Fruit fly (Drosophila melanogaster) whole organism, prepupa: Measurements from ENCODE around the gene CG14259.

Source experiments
- CG10631 ChIP-seq: fragments of 200-800 bp; sonication (Bioruptor generic); optimal IDR thresholded peaks from 2 replicates; lab custom pipeline; 2016; ENCODE audit warnings: missing biosample characterization, missing genetic modification characterization
- CG10669 ChIP-seq: fragments of 200-800 bp; sonication (Bioruptor generic); optimal IDR thresholded peaks from 3 replicates; lab custom pipeline; 2018; ENCODE audit warnings: missing biosample characterization, mild to moderate bottlenecking, missing genetic modification characterization, moderate library complexity
- CG11294 ChIP-seq: fragments of 200-800 bp; sonication (Bioruptor generic); IDR thresholded peaks from 2 replicates; pipeline ENCODE4 v1.3.6; 2022; ENCODE audit warnings: missing biosample characterization, missing genetic modification characterization
- CG15336 ChIP-seq: fragments of 200-800 bp; sonication (Bioruptor generic); IDR thresholded peaks from 2 replicates; pipeline ENCODE4 v1.3.6; 2022; ENCODE audit warnings: missing biosample characterization, missing genetic modification characterization
- CG1621 ChIP-seq: fragments of 200-800 bp; sonication (Bioruptor generic); optimal IDR thresholded peaks from 3 replicates; lab custom pipeline; 2018; ENCODE audit warnings: missing biosample characterization, mild to moderate bottlenecking, missing genetic modification characterization
- CG16779 ChIP-seq: fragments of 200-800 bp; sonication (Bioruptor generic); optimal IDR thresholded peaks from 3 replicates; lab custom pipeline; 2017; ENCODE audit warnings: missing biosample characterization, mild to moderate bottlenecking, missing genetic modification characterization
- CG3032 ChIP-seq: fragments of 200-800 bp; optimal IDR thresholded peaks from 2 replicates; lab custom pipeline; 2019; ENCODE audit warnings: missing biosample characterization, mild to moderate bottlenecking, missing genetic modification characterization, moderate library complexity
- CG31627 ChIP-seq: fragments of 200-800 bp; sonication (Bioruptor generic); optimal IDR thresholded peaks from 3 replicates; lab custom pipeline; 2016; ENCODE audit warnings: missing biosample characterization, missing genetic modification characterization
- CG32006 ChIP-seq: fragments of 200-800 bp; sonication (Bioruptor generic); optimal IDR thresholded peaks from 3 replicates; lab custom pipeline; 2017; ENCODE audit warnings: missing biosample characterization, mild to moderate bottlenecking, missing genetic modification characterization
- CG3919 ChIP-seq: fragments of 200-800 bp; sonication (Bioruptor generic); optimal IDR thresholded peaks from 3 replicates; lab custom pipeline; 2016; ENCODE audit warnings: missing biosample characterization, missing genetic modification characterization
- CG4318 ChIP-seq: fragments of 200-800 bp; sonication (Bioruptor generic); optimal IDR thresholded peaks from 3 replicates; lab custom pipeline; 2017; ENCODE audit warnings: missing biosample characterization, mild to moderate bottlenecking, missing genetic modification characterization
- CG6163 ChIP-seq: fragments of 200-800 bp; sonication (Bioruptor generic); IDR thresholded peaks from 3 replicates; pipeline ENCODE4 v1.3.6; 2022; ENCODE audit warnings: missing biosample characterization, missing genetic modification characterization
- CG6276 ChIP-seq: fragments of 200-800 bp; sonication (Bioruptor generic); optimal IDR thresholded peaks from 2 replicates; lab custom pipeline; 2017; ENCODE audit warnings: missing biosample characterization, mild to moderate bottlenecking, missing genetic modification characterization
- CG6808 ChIP-seq: fragments of 200-800 bp; sonication (Bioruptor generic); optimal IDR thresholded peaks from 3 replicates; lab custom pipeline; 2017; ENCODE audit warnings: missing biosample characterization, missing genetic modification characterization, mild to moderate bottlenecking, moderate library complexity, missing genetic modification reagents
- CG7368 ChIP-seq: fragments of 200-800 bp; sonication (Bioruptor generic); optimal IDR thresholded peaks from 3 replicates; lab custom pipeline; 2016; ENCODE audit warnings: missing biosample characterization, missing genetic modification characterization
- CG8119 ChIP-seq: fragments of 200-800 bp; sonication (Bioruptor generic); IDR thresholded peaks from 3 replicates; pipeline ENCODE4 v1.3.6; 2022; ENCODE audit warnings: missing biosample characterization, missing genetic modification characterization
- CG8319 ChIP-seq: fragments of 200-800 bp; sonication (Bioruptor generic); optimal IDR thresholded peaks from 3 replicates; lab custom pipeline; 2016; ENCODE audit warnings: missing biosample characterization, missing genetic modification characterization
- Eip75B ChIP-seq: fragments of 200-800 bp; sonication (Bioruptor generic); optimal IDR thresholded peaks from 3 replicates; lab custom pipeline; 2016; ENCODE audit warnings: missing biosample characterization, missing genetic modification characterization
- Eip93F ChIP-seq: fragments of 200-800 bp; sonication (Bioruptor generic); optimal IDR thresholded peaks from 2 replicates; lab custom pipeline; 2016; ENCODE audit warnings: missing biosample characterization, mild to moderate bottlenecking, missing genetic modification characterization
- Ets21C ChIP-seq: fragments of 200-800 bp; sonication (Bioruptor generic); optimal IDR thresholded peaks from 3 replicates; lab custom pipeline; 2016; ENCODE audit warnings: missing biosample characterization, missing genetic modification characterization
- Ets96B ChIP-seq: fragments of 200-800 bp; optimal IDR thresholded peaks from 2 replicates; lab custom pipeline; 2019; ENCODE audit warnings: missing biosample characterization, mild to moderate bottlenecking, missing genetic modification characterization, moderate library complexity
- Gug ChIP-seq: fragments of 200-800 bp; sonication (Bioruptor generic); IDR thresholded peaks from 2 replicates; pipeline ENCODE4 v1.3.6; 2022; ENCODE audit warnings: missing biosample characterization, missing genetic modification characterization
- Hr38 ChIP-seq: sonication (Bioruptor generic); optimal IDR thresholded peaks from 2 replicates; lab custom pipeline; 2016; ENCODE audit warnings: missing biosample characterization, missing genetic modification characterization
- Hr39 ChIP-seq: fragments of 200-800 bp; sonication (Bioruptor generic); optimal IDR thresholded peaks from 2 replicates; lab custom pipeline; 2016; ENCODE audit warnings: missing biosample characterization, missing genetic modification characterization
- Hr4 ChIP-seq: fragments of 200-800 bp; sonication (Bioruptor generic); optimal IDR thresholded peaks from 3 replicates; lab custom pipeline; 2016; ENCODE audit warnings: missing biosample characterization, missing genetic modification characterization
- Lpt ChIP-seq: fragments of 200-800 bp; sonication (Bioruptor generic); optimal IDR thresholded peaks from 3 replicates; lab custom pipeline; 2016; ENCODE audit warnings: missing biosample characterization, missing genetic modification characterization
- Met ChIP-seq: fragments of 200-800 bp; sonication (Bioruptor generic); optimal IDR thresholded peaks from 3 replicates; lab custom pipeline; 2016; ENCODE audit warnings: missing biosample characterization, missing genetic modification characterization
- OdsH ChIP-seq: fragments of 200-800 bp; sonication (Bioruptor generic); optimal IDR thresholded peaks from 3 replicates; lab custom pipeline; 2016; ENCODE audit warnings: missing biosample characterization, missing genetic modification characterization
- Sox102F ChIP-seq: fragments of 200-800 bp; sonication (Bioruptor generic); optimal IDR thresholded peaks from 2 replicates; lab custom pipeline; 2016; ENCODE audit warnings: missing biosample characterization, mild to moderate bottlenecking, missing genetic modification characterization
- Sox14 ChIP-seq: fragments of 200-800 bp; sonication (Bioruptor generic); optimal IDR thresholded peaks from 3 replicates; lab custom pipeline; 2016; ENCODE audit warnings: missing biosample characterization, missing genetic modification characterization
- acj6 ChIP-seq: fragments of 200-800 bp; sonication (Bioruptor generic); optimal IDR thresholded peaks from 3 replicates; lab custom pipeline; 2016; ENCODE audit warnings: missing biosample characterization, missing genetic modification characterization
- cyc ChIP-seq: fragments of 200-800 bp; sonication (Bioruptor generic); optimal IDR thresholded peaks from 3 replicates; lab custom pipeline; 2016; ENCODE audit warnings: missing biosample characterization, missing genetic modification characterization
- dac ChIP-seq: fragments of 200-800 bp; sonication (Bioruptor generic); optimal IDR thresholded peaks from 2 replicates; lab custom pipeline; 2017; ENCODE audit warnings: missing biosample characterization, mild to moderate bottlenecking, missing genetic modification characterization
- dsx ChIP-seq: fragments of 200-800 bp; optimal IDR thresholded peaks from 3 replicates; lab custom pipeline; 2019; ENCODE audit warnings: missing biosample characterization, mild to moderate bottlenecking, missing genetic modification characterization, moderate library complexity; ENCODE audit not compliant: poor library complexity, severe bottlenecking
- eg ChIP-seq: fragments of 200-800 bp; sonication (Bioruptor generic); IDR thresholded peaks from 3 replicates; pipeline ENCODE4 v1.3.6; 2022; ENCODE audit warnings: missing biosample characterization, missing genetic modification characterization
- esn ChIP-seq: fragments of 200-800 bp; sonication (Bioruptor generic); optimal IDR thresholded peaks from 2 replicates; lab custom pipeline; 2016; ENCODE audit warnings: missing biosample characterization, mild to moderate bottlenecking, missing genetic modification characterization, moderate library complexity
- fd59A ChIP-seq: fragments of 200-800 bp; sonication (Bioruptor generic); optimal IDR thresholded peaks from 2 replicates; lab custom pipeline; 2017; ENCODE audit warnings: missing biosample characterization, mild to moderate bottlenecking, missing genetic modification characterization, missing genetic modification reagents
- fd85E ChIP-seq: fragments of 200-800 bp; sonication (Bioruptor generic); optimal IDR thresholded peaks from 3 replicates; lab custom pipeline; 2016; ENCODE audit warnings: missing biosample characterization, missing genetic modification characterization
- fkh ChIP-seq: fragments of 200-800 bp; sonication (Bioruptor generic); optimal IDR thresholded peaks from 3 replicates; lab custom pipeline; 2017; ENCODE audit warnings: missing biosample characterization, mild to moderate bottlenecking, missing genetic modification characterization, moderate library complexity
- lz ChIP-seq: fragments of 200-800 bp; sonication (Bioruptor generic); optimal IDR thresholded peaks from 3 replicates; lab custom pipeline; 2016; ENCODE audit warnings: missing biosample characterization, missing genetic modification characterization
- net ChIP-seq: fragments of 200-800 bp; sonication (Bioruptor generic); optimal IDR thresholded peaks from 3 replicates; lab custom pipeline; 2016; ENCODE audit warnings: missing biosample characterization, missing genetic modification characterization
- salr ChIP-seq, 2 experiments: fragments of 200-800 bp; sonication (Bioruptor generic); optimal IDR thresholded peaks; 3 replicates each; lab custom pipeline; 2016 to 2018; ENCODE audit warnings: missing biosample characterization in 2 of 2, missing genetic modification characterization in 2 of 2, mild to moderate bottlenecking in 1 of 2
- spab ChIP-seq: fragments of 200-800 bp; sonication (Bioruptor generic); optimal IDR thresholded peaks from 2 replicates; lab custom pipeline; 2017; ENCODE audit warnings: missing biosample characterization, mild to moderate bottlenecking, missing genetic modification characterization, missing genetic modification reagents
- ss ChIP-seq, 2 experiments: fragments of 200-800 bp; sonication (Bioruptor generic); optimal IDR thresholded peaks; 2 replicates in 1 of 2; 3 replicates in 1 of 2; lab custom pipeline; 2017 to 2018; ENCODE audit warnings: mild to moderate bottlenecking in 2 of 2, missing biosample characterization in 2 of 2, missing genetic modification characterization in 2 of 2, moderate library complexity in 1 of 2
- svp ChIP-seq: fragments of 200-800 bp; sonication (Bioruptor generic); peaks from one replicate; lab custom pipeline; 2016; ENCODE audit warnings: missing biosample characterization, missing genetic modification characterization
- vri ChIP-seq: fragments of 200-800 bp; sonication (Bioruptor generic); optimal IDR thresholded peaks from 3 replicates; lab custom pipeline; 2016; ENCODE audit warnings: missing biosample characterization, mild to moderate bottlenecking, missing genetic modification characterization

CG14259 gene

dm6 chr3R:27134728-27135361, 40.5 kb downstream of the CG14259 start (continued):
- TF ChIP-seq Hr39 (no peak), fd59A (GFP tag; lab: Kevin White, UChicago) (no peak), CG8319 (GFP tag; lab: Kevin White, UChicago) (no peak), ss (GFP tag; optimal IDR thresholded peaks at IDR 0.05; lab: Kevin White, UChicago) (peak in 1 of 2 experiments; percentile 4), Met (no peak), CG11294 (GFP tag; lab: Robert Waterston, UW) (no peak), vri (GFP tag; lab: Kevin White, UChicago) (peak; percentile 30), CG15336 (GFP tag; lab: Robert Waterston, UW) (no peak), CG4318 (GFP tag; lab: Kevin White, UChicago) (no peak), dsx (no peak)

DNA sequence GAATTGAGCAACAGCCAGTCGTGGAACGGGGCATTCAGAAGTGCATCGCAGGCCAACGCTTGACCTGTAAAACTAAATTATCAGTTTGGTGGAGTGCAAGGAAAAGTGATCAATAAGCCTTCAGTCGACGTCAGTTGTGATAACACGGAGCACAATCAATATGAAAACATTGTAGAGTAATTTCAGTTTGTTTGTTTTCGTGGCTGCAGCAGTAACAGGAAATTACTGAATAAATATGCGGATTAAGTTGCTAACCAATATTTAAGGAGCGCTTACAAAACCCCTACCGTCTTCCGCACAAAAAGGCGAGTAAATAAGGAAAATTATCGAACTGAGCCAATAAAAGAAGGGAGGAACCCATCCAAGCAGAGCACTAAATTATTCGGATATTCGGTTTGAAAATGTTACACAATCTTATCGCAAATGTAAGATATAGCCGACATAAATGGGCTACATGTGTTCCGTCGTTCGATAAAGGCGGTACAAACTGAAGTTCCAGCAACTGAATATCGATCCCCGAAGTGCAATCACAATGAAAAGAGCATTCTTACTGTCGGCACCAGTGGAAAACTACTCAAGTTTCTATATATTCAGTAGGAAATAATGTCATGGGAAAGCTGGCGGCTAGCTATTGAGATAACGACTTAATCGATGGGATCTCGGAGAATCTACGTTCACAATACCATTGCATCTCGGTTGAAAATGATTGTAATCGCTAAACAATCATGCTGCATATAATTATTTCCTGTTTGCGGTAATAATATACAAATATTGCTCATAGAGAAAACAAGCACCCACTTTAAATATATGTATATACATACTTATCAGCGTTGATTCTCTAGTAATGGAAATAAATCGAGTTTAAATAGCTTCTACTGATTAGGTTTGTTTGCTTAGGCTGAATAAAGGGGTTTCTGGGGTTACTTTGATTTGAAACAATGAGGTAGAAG, 41.6 kb downstream of the CG14259 start:
- TF ChIP-seq net (GFP tag; lab: Kevin White, UChicago), result peak; percentile 60
- no peak for TF ChIP-seq CG15336 (GFP tag; lab: Robert Waterston, UW)
- peak; percentile 6 for TF ChIP-seq Sox14 (GFP tag; lab: Kevin White, UChicago)
- TF ChIP-seq CG6808 (GFP tag; lab: Kevin White, UChicago), result peak; percentile 65
- TF ChIP-seq Hr38 (GFP tag; lab: Kevin White, UChicago), result no peak
- TF ChIP-seq Ets21C (GFP tag; lab: Kevin White, UChicago), result no peak
- peak; percentile 69 for TF ChIP-seq CG7368
- TF ChIP-seq CG10631 (GFP tag; lab: Kevin White, UChicago), result peak; percentile 56
- TF ChIP-seq fd85E (GFP tag; lab: Kevin White, UChicago), result peak; percentile 23
- peak; percentile 18 for TF ChIP-seq Ets96B
- no peak for TF ChIP-seq dac (GFP tag; lab: Kevin White, UChicago)
- no peak for TF ChIP-seq CG4318 (GFP tag; lab: Kevin White, UChicago)
- peak; percentile 54 for TF ChIP-seq CG1621
- no peak for TF ChIP-seq Eip93F (GFP tag; lab: Kevin White, UChicago)
- peak; percentile 75 for TF ChIP-seq CG6163 (GFP tag; lab: Robert Waterston, UW)
- peak; percentile 51 for TF ChIP-seq CG16779 (tag; lab: Kevin White, UChicago)
- TF ChIP-seq Lpt (GFP tag; lab: Kevin White, UChicago), result no peak
- TF ChIP-seq salr (GFP tag; optimal IDR thresholded peaks at IDR 0.05; lab: Kevin White, UChicago), result peak; percentile 7 to 28
- peak; percentile 6 for TF ChIP-seq CG31627 (GFP tag; lab: Kevin White, UChicago)
- peak; percentile 45 for TF ChIP-seq lz (GFP tag; lab: Kevin White, UChicago)
- peak; percentile 93 for TF ChIP-seq fkh (GFP tag; lab: Kevin White, UChicago)
- TF ChIP-seq eg (GFP tag; lab: Robert Waterston, UW), result no peak
- peak; percentile 39 for TF ChIP-seq svp (GFP tag; lab: Kevin White, UChicago)
- no peak for TF ChIP-seq CG6276
- TF ChIP-seq spab (GFP tag; lab: Kevin White, UChicago), result peak; percentile 63
- TF ChIP-seq CG8119, result no peak
- no peak for TF ChIP-seq Hr4 (GFP tag; lab: Kevin White, UChicago)
- peak; percentile 69 for TF ChIP-seq esn (GFP tag; lab: Kevin White, UChicago)
- TF ChIP-seq CG10669 (GFP tag; lab: Kevin White, UChicago), result peak; percentile 70
- TF ChIP-seq Hr39, result no peak
- TF ChIP-seq CG3032, result peak; percentile 46
- TF ChIP-seq Sox102F (GFP tag; lab: Kevin White, UChicago), result peak; percentile 49
- 0 out of 2 replicates have a peak, but pooled peaks have one; percentile 26 for TF ChIP-seq Gug (GFP tag; lab: Robert Waterston, UW)
- peak; percentile 49 for TF ChIP-seq CG8319 (GFP tag; lab: Kevin White, UChicago)
- TF ChIP-seq CG11294 (GFP tag; lab: Robert Waterston, UW), result no peak
- peak; percentile 15 for TF ChIP-seq Met
- TF ChIP-seq CG32006 (GFP tag; lab: Kevin White, UChicago), result peak; percentile 41
- peak; percentile 42 for TF ChIP-seq OdsH (GFP tag; lab: Kevin White, UChicago)
- TF ChIP-seq cyc (GFP tag; lab: Kevin White, UChicago), result no peak
- TF ChIP-seq CG3919 (GFP tag; lab: Kevin White, UChicago), result peak; percentile 63
- peak; percentile 48 for TF ChIP-seq acj6 (GFP tag; lab: Kevin White, UChicago)
- peak; percentile 59 for TF ChIP-seq Eip75B
